Fruit fly (Drosophila melanogaster) whole organism, pupa: ENCODE data around the gene beat-IIIa.

Experiments used
- CG12605 ChIP-seq: fragments of 200-800 bp; sonication (Bioruptor generic); IDR thresholded peaks from 2 replicates; pipeline ENCODE4 v1.3.6; 2022; ENCODE audit warnings: missing biosample characterization, missing genetic modification characterization
- CG13204 ChIP-seq: fragments of 200-800 bp; sonication (Bioruptor generic); optimal IDR thresholded peaks from 2 replicates; lab custom pipeline; 2018; ENCODE audit warnings: missing biosample characterization, mild to moderate bottlenecking, missing genetic modification characterization, moderate library complexity
- CG17806 ChIP-seq: fragments of 200-800 bp; sonication (Bioruptor generic); optimal IDR thresholded peaks from 2 replicates; lab custom pipeline; 2018; ENCODE audit warnings: missing biosample characterization, mild to moderate bottlenecking, missing genetic modification characterization, moderate library complexity
- CG34367 ChIP-seq: fragments of 200-800 bp; sonication (Bioruptor generic); optimal IDR thresholded peaks from 2 replicates; lab custom pipeline; 2018; ENCODE audit warnings: missing biosample characterization, mild to moderate bottlenecking, missing genetic modification characterization
- CG8301 ChIP-seq: fragments of 200-800 bp; sonication (Bioruptor generic); optimal IDR thresholded peaks from 2 replicates; lab custom pipeline; 2018; ENCODE audit warnings: missing biosample characterization, mild to moderate bottlenecking, missing genetic modification characterization
- CG9948 ChIP-seq: fragments of 200-800 bp; sonication (Bioruptor generic); optimal IDR thresholded peaks from 2 replicates; lab custom pipeline; 2018; ENCODE audit warnings: missing biosample characterization, mild to moderate bottlenecking, missing genetic modification characterization, moderate library complexity
- EcR ChIP-seq: fragments of 200-800 bp; sonication (Bioruptor generic); optimal IDR thresholded peaks from 3 replicates; lab custom pipeline; 2019; ENCODE audit warnings: missing biosample characterization, missing genetic modification characterization, mild to moderate bottlenecking, moderate library complexity, missing genetic modification reagents
- Ets98B ChIP-seq: fragments of 200-800 bp; sonication (Bioruptor generic); IDR thresholded peaks from 2 replicates; pipeline ENCODE4 v1.3.6; 2022; ENCODE audit warnings: missing biosample characterization, missing genetic modification characterization
- Pif1B ChIP-seq: fragments of 200-800 bp; sonication (Bioruptor generic); optimal IDR thresholded peaks from 3 replicates; lab custom pipeline; 2016; ENCODE audit warnings: missing biosample characterization, missing genetic modification characterization

DNA sequence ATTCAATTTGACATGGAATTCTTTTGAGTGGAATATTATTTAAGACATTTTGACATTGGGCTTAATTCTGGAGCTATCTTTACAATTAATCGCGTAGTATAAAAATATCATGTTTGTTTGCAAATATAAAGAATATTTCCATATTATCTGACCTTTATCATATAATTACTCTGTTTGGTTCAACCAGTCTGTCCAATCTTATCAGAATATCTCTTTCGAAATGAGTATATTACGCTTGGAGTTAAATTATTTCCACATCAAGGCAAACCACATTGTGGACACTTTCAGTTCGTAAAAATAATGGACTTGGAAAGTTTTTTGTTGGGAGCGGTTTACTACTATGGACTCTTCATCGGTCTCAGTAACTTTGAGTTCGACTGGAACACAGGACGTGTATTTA, 49.2 kb downstream of the beat-IIIa start, which contains the start of gene Gr36c:
- no peak for TF ChIP-seq EcR (GFP tag; lab: Kevin White, UChicago)
- TF ChIP-seq CG9948 (tag; lab: Kevin White, UChicago) = no peak
- no peak for TF ChIP-seq CG12605 (GFP tag; lab: Robert Waterston, UW)
- TF ChIP-seq CG8301 (tag; lab: Kevin White, UChicago) = no peak
- TF ChIP-seq Pif1B = no peak
- no peak for TF ChIP-seq CG34367
- TF ChIP-seq Ets98B (GFP tag; lab: Robert Waterston, UW) = no peak
- no peak for TF ChIP-seq CG13204
- TF ChIP-seq CG17806 = no peak
